Worm (Caenorhabditis elegans): ENCODE data around the gene W02D7.5.

Gene W02D7.5

ce11 chrV:8327080-8327479 lies 28.0 kb upstream of the W02D7.5 start:
- TF ChIP-seq nhr-28 (tag; optimal IDR thresholded peaks at IDR 0.05) (no peak), C16A3.4 (tag; optimal IDR thresholded peaks at IDR 0.05) (no peak), snpc-4 (tag; optimal IDR thresholded peaks at IDR 0.05) (no peak), fkh-8 (tag; optimal IDR thresholded peaks at IDR 0.05) (no peak), pqm-1 (tag; optimal IDR thresholded peaks at IDR 0.05) (no peak), zip-4 (GFP tag; optimal IDR thresholded peaks at IDR 0.05) (no peak), snu-23 (GFP tag; optimal IDR thresholded peaks at IDR 0.05) (no peak), vab-15 (tag; optimal IDR thresholded peaks at IDR 0.05) (no peak), tbx-2 (tag; optimal IDR thresholded peaks at IDR 0.05) (no peak)

ce11 chrV:8325906-8326305 lies 26.9 kb upstream of the W02D7.5 start:
- TF ChIP-seq nhr-85 (tag) (no peak), hpl-2 (GFP tag; optimal IDR thresholded peaks at IDR 0.05) (no peak), ztf-11 (tag; optimal IDR thresholded peaks at IDR 0.05) (no peak), snu-23 (GFP tag; optimal IDR thresholded peaks at IDR 0.05) (no peak), egl-27 (tag; optimal IDR thresholded peaks at IDR 0.05) (no peak), nhr-11 (tag; optimal IDR thresholded peaks at IDR 0.05) (no peak)

DNA sequence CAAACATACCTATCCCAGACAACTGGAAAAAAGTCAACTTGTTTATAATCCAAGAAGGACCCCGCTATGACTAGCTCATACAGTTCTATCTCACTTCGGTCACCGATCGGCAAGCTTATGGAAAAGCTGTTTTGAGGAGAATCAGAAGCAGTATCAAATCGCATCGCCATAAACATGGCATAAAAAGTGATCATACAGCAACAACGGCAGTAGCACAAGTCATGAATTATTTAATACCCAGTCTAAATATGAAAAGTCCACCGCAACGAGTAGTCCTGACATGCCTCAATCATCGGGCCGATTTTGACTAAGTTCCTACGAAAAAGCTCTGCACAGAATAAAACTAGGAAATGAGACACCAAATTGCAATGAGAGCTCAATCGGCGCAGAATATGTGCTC lies 24.5 kb upstream of the W02D7.5 start:
- no peak for TF ChIP-seq sox-4 (tag; optimal IDR thresholded peaks at IDR 0.05)

ce11 chrV:8318135-8318534 lies 19.1 kb upstream of the W02D7.5 start, which contains the start of gene clec-219:
TSS of gene clec-219 (plus strand) at chrV:8318435.
- TF ChIP-seq egl-13 (tag; optimal IDR thresholded peaks at IDR 0.05) (no peak), efl-1 (optimal IDR thresholded peaks at IDR 0.05) (no peak), efl-1 (GFP tag; optimal IDR thresholded peaks at IDR 0.05 in 1 of 2) (peak in 1 of 2 experiments; percentile 32)

- TF ChIP-seq mdl-1 (tag; optimal IDR thresholded peaks at IDR 0.05) (no peak), ceh-82 (tag; optimal IDR thresholded peaks at IDR 0.05) (no peak), efl-1 (optimal IDR thresholded peaks at IDR 0.05) (no peak), efl-1 (GFP tag; optimal IDR thresholded peaks at IDR 0.05 in 1 of 2) (no peak), nhr-71 (tag; optimal IDR thresholded peaks at IDR 0.05) (no peak), egl-27 (tag; optimal IDR thresholded peaks at IDR 0.05) (no peak), nhr-90 (tag; optimal IDR thresholded peaks at IDR 0.05; ENCODE audit: poor library complexity) (no peak), unc-130 (tag; optimal IDR thresholded peaks at IDR 0.05) (no peak), ztf-4 (tag; optimal IDR thresholded peaks at IDR 0.05) (no peak), nhr-20 (tag; optimal IDR thresholded peaks at IDR 0.05) (no peak), ama-1 (optimal IDR thresholded peaks at IDR 0.05) (no peak), pag-3 (tag; optimal IDR thresholded peaks at IDR 0.05; ENCODE audit: borderline replicate concordance, insufficient read depth) (no peak), fos-1 (tag; optimal IDR thresholded peaks at IDR 0.05) (no peak), jun-1 (tag; optimal IDR thresholded peaks at IDR 0.05) (no peak), lin-39 (tag; optimal IDR thresholded peaks at IDR 0.05) (no peak), zag-1 (tag; optimal IDR thresholded peaks at IDR 0.05) (no peak)
Measured at ce11 chrV:8311210-8311609, 12.2 kb upstream of the W02D7.5 start, which contains the start of gene W02D7.12. TSS of gene W02D7.12 (plus strand) at chrV:8311510.

- TF ChIP-seq nhr-76 (tag; optimal IDR thresholded peaks at IDR 0.05) (no peak), Y116A8C.19 (tag; optimal IDR thresholded peaks at IDR 0.05; ENCODE audit: borderline replicate concordance) (no peak), elt-2 (tag; optimal IDR thresholded peaks at IDR 0.05) (peak; percentile 78), mef-2 (tag; optimal IDR thresholded peaks at IDR 0.05) (no peak), hlh-4 (tag; optimal IDR thresholded peaks at IDR 0.05) (no peak), mdl-1 (tag; optimal IDR thresholded peaks at IDR 0.05) (no peak)
Measured at ce11 chrV:8307681-8308080, 8.6 kb upstream of the W02D7.5 start, which contains the start of gene clec-218. TSS of gene clec-218 (plus strand) at chrV:8307942.
